Fruit fly (Drosophila melanogaster) whole organism, embryonic: ENCODE measurements around the gene Inx3.

Experiments
- Ada2b ChIP-seq: fragments of 200-800 bp; sonication (Bioruptor generic); IDR thresholded peaks from 2 replicates; pipeline ENCODE4 v1.3.6; 2022; ENCODE audit warnings: missing biosample characterization, missing genetic modification characterization
- Awh ChIP-seq: fragments of 200-800 bp; sonication (Bioruptor generic); IDR thresholded peaks from 2 replicates; pipeline ENCODE4, ENCODE4 v1.3.6; 2022; ENCODE audit warnings: missing biosample characterization, missing genetic modification characterization
- CG1024 ChIP-seq: fragments of 200-800 bp; sonication (Bioruptor generic); IDR thresholded peaks from 2 replicates; pipeline ENCODE4 v1.3.6; 2022; ENCODE audit warnings: missing biosample characterization, missing genetic modification characterization
- CG10321 ChIP-seq: fragments of 200-800 bp; sonication (Bioruptor generic); IDR thresholded peaks from 2 replicates; pipeline ENCODE4 v1.3.6; 2022; ENCODE audit warnings: missing biosample characterization, missing genetic modification characterization
- CG10565 ChIP-seq: fragments of 200-800 bp; sonication (Bioruptor generic); optimal IDR thresholded peaks from 3 replicates; lab custom pipeline; 2016; ENCODE audit warnings: missing biosample characterization, mild to moderate bottlenecking, missing genetic modification characterization
- CG13296 ChIP-seq: fragments of 200-800 bp; sonication (Bioruptor generic); optimal IDR thresholded peaks from 3 replicates; lab custom pipeline; 2018; ENCODE audit warnings: missing biosample characterization, mild to moderate bottlenecking, missing genetic modification characterization
- CG13624 ChIP-seq: fragments of 200-800 bp; sonication (Bioruptor generic); optimal IDR thresholded peaks from 2 replicates; lab custom pipeline; 2016; ENCODE audit warnings: missing biosample characterization, missing genetic modification characterization
- CG17829 ChIP-seq: fragments of 200-800 bp; optimal IDR thresholded peaks from 2 replicates; lab custom pipeline; 2019; ENCODE audit warnings: missing biosample characterization, mild to moderate bottlenecking, missing genetic modification characterization, moderate library complexity
- CG1832 ChIP-seq: fragments of 200-800 bp; sonication (Bioruptor generic); optimal IDR thresholded peaks from 2 replicates; lab custom pipeline; 2017; ENCODE audit warnings: missing biosample characterization, mild to moderate bottlenecking, missing genetic modification characterization, inconsistent platforms
- CG2199 ChIP-seq: fragments of 200-800 bp; sonication (Bioruptor generic); IDR thresholded peaks from 3 replicates; pipeline ENCODE4 v1.3.6; 2022; ENCODE audit warnings: missing biosample characterization, missing genetic modification characterization
- CG3163 ChIP-seq: fragments of 200-800 bp; sonication (Bioruptor generic); optimal IDR thresholded peaks from 3 replicates; lab custom pipeline; 2016; ENCODE audit warnings: missing biosample characterization, missing genetic modification characterization
- CG32767 ChIP-seq: fragments of 200-800 bp; sonication (Bioruptor generic); IDR thresholded peaks from 2 replicates; pipeline ENCODE4 v1.3.6; 2022; ENCODE audit warnings: missing biosample characterization, missing genetic modification characterization
- CG4617 ChIP-seq: fragments of 200-800 bp; sonication (Bioruptor generic); optimal IDR thresholded peaks from 3 replicates; lab custom pipeline; 2016; ENCODE audit warnings: missing biosample characterization, missing genetic modification characterization, borderline replicate concordance
- CG6175 ChIP-seq: fragments of 200-800 bp; sonication (Bioruptor generic); IDR thresholded peaks from 3 replicates; pipeline ENCODE4 v1.3.6; 2022; ENCODE audit warnings: missing biosample characterization, missing genetic modification characterization
- CG7357 ChIP-seq: fragments of 200-800 bp; sonication (Bioruptor generic); IDR thresholded peaks from 3 replicates; pipeline ENCODE4 v1.3.6; 2022; ENCODE audit warnings: missing biosample characterization, missing genetic modification characterization
- CG7745 ChIP-seq: fragments of 200-800 bp; sonication (Bioruptor generic); optimal IDR thresholded peaks from 2 replicates; lab custom pipeline; 2018; ENCODE audit warnings: missing biosample characterization, mild to moderate bottlenecking, missing genetic modification characterization, moderate library complexity
- CG7987 ChIP-seq: fragments of 200-800 bp; sonication (Bioruptor generic); optimal IDR thresholded peaks from 2 replicates; lab custom pipeline; 2018; ENCODE audit warnings: missing biosample characterization, mild to moderate bottlenecking, missing genetic modification characterization, moderate library complexity
- CTCF ChIP-seq: fragments of 200-800 bp; sonication (Bioruptor generic); optimal IDR thresholded peaks from 2 replicates; lab custom pipeline; 2017; ENCODE audit warnings: missing biosample characterization, mild to moderate bottlenecking, missing genetic modification characterization, moderate library complexity
- Dip2 ChIP-seq: fragments of 200-800 bp; sonication (Bioruptor generic); IDR thresholded peaks from 2 replicates; pipeline ENCODE4 v1.3.6; 2022; ENCODE audit warnings: missing biosample characterization, missing genetic modification characterization
- HLH54F ChIP-seq: fragments of 200-800 bp; sonication (Bioruptor generic); optimal IDR thresholded peaks from 3 replicates; lab custom pipeline; 2016; ENCODE audit warnings: missing biosample characterization, missing genetic modification characterization
- Hr3 ChIP-seq: fragments of 200-800 bp; sonication (Bioruptor generic); optimal IDR thresholded peaks from 3 replicates; lab custom pipeline; 2016; ENCODE audit warnings: missing biosample characterization, missing genetic modification characterization
- Med ChIP-seq: fragments of 200-800 bp; sonication (Bioruptor generic); peaks from one replicate; lab custom pipeline; 2016; ENCODE audit warnings: missing biosample characterization, missing genetic modification characterization, mild to moderate bottlenecking, inconsistent platforms, moderate library complexity
- NfI ChIP-seq: fragments of 200-800 bp; sonication (Bioruptor generic); optimal IDR thresholded peaks from 3 replicates; lab custom pipeline; 2018; ENCODE audit warnings: missing biosample characterization, mild to moderate bottlenecking, missing genetic modification characterization, moderate library complexity
- Optix ChIP-seq: fragments of 200-800 bp; sonication (Bioruptor generic); IDR thresholded peaks from 3 replicates; pipeline ENCODE4 v1.3.6; 2022; ENCODE audit warnings: missing biosample characterization, missing genetic modification characterization
- Pdp1 ChIP-seq, 2 experiments: fragments of 200-800 bp; sonication (Bioruptor generic); optimal IDR thresholded peaks; 3 replicates each; lab custom pipeline; 2016; ENCODE audit warnings: missing biosample characterization in 2 of 2, missing genetic modification characterization in 2 of 2, mild to moderate bottlenecking in 1 of 2, moderate library complexity in 1 of 2
- Ravus ChIP-seq: fragments of 200-800 bp; sonication (Bioruptor generic); IDR thresholded peaks from 2 replicates; pipeline ENCODE4 v1.3.6; 2022; ENCODE audit warnings: missing biosample characterization, missing genetic modification characterization
- Rx ChIP-seq: fragments of 200-800 bp; sonication (Bioruptor generic); IDR thresholded peaks from 2 replicates; pipeline ENCODE4 v1.3.6; 2022; ENCODE audit warnings: missing biosample characterization, missing genetic modification characterization
- Sin3A ChIP-seq: fragments of >200 bp; optimal IDR thresholded peaks from 2 replicates; lab custom pipeline; 2018
- Ssrp ChIP-seq: fragments of 200-800 bp; sonication (Bioruptor generic); optimal IDR thresholded peaks from 2 replicates; lab custom pipeline; 2018; ENCODE audit warnings: missing biosample characterization, mild to moderate bottlenecking, missing genetic modification characterization, moderate library complexity
- bbx ChIP-seq: fragments of 200-800 bp; sonication (Bioruptor generic); IDR thresholded peaks from 2 replicates; pipeline ENCODE4 v1.3.6; 2022; ENCODE audit warnings: missing biosample characterization, missing genetic modification characterization; ENCODE audit not compliant: partially characterized antibody
- btn ChIP-seq: fragments of 200-800 bp; sonication (Bioruptor generic); optimal IDR thresholded peaks from 2 replicates; lab custom pipeline; 2016; ENCODE audit warnings: missing biosample characterization, missing genetic modification characterization
- crol ChIP-seq: fragments of 200-800 bp; sonication (Bioruptor generic); IDR thresholded peaks from 2 replicates; pipeline ENCODE4 v1.3.6; 2022; ENCODE audit warnings: missing biosample characterization, missing genetic modification characterization
- dati ChIP-seq: fragments of 200-800 bp; sonication (Bioruptor generic); IDR thresholded peaks from 2 replicates; pipeline ENCODE4 v1.3.6; 2022; ENCODE audit warnings: missing biosample characterization, missing genetic modification characterization
- gce ChIP-seq: fragments of 200-800 bp; sonication (Bioruptor generic); IDR thresholded peaks from 3 replicates; pipeline ENCODE4 v1.3.6; 2022; ENCODE audit warnings: missing biosample characterization, missing genetic modification characterization
- gt ChIP-seq: fragments of 200-800 bp; sonication (Bioruptor generic); IDR thresholded peaks from 2 replicates; pipeline ENCODE4 v1.3.6; 2022; ENCODE audit warnings: missing biosample characterization, missing genetic modification characterization
- lola ChIP-seq, 3 experiments: fragments of >200 bp in 2 of 3; fragments of 200-800 bp in 1 of 3; sonication (Bioruptor generic) in 1 of 3; optimal IDR thresholded peaks; 2 replicates each; lab custom pipeline; 2017 to 2019; ENCODE audit warnings: missing biosample characterization in 3 of 3, missing genetic modification characterization in 3 of 3, mild to moderate bottlenecking in 1 of 3, moderate library complexity in 1 of 3
- nerfin-2 ChIP-seq: fragments of 200-800 bp; sonication (Bioruptor generic); IDR thresholded peaks from 2 replicates; pipeline ENCODE4 v1.3.6; 2022; ENCODE audit warnings: missing biosample characterization, missing genetic modification characterization; ENCODE audit not compliant: partially characterized antibody
- otp ChIP-seq: fragments of 200-800 bp; sonication (Bioruptor generic); IDR thresholded peaks from 3 replicates; pipeline ENCODE4, ENCODE4 v1.3.6; 2022; ENCODE audit warnings: missing biosample characterization, missing genetic modification characterization
- pnt ChIP-seq: fragments of 200-800 bp; sonication (Bioruptor generic); optimal IDR thresholded peaks from 3 replicates; lab custom pipeline; 2016; ENCODE audit warnings: missing biosample characterization, missing genetic modification characterization
- psq ChIP-seq: fragments of 200-800 bp; sonication (Bioruptor generic); optimal IDR thresholded peaks from 2 replicates; lab custom pipeline; 2017; ENCODE audit warnings: missing biosample characterization, missing genetic modification characterization
- sob ChIP-seq: fragments of 200-800 bp; sonication (Bioruptor generic); IDR thresholded peaks from 2 replicates; pipeline ENCODE4 v1.3.6; 2022; ENCODE audit warnings: missing biosample characterization, missing genetic modification characterization
- stwl ChIP-seq: fragments of 200-800 bp; sonication (Bioruptor generic); optimal IDR thresholded peaks from 3 replicates; lab custom pipeline; 2018; ENCODE audit warnings: missing biosample characterization, mild to moderate bottlenecking, missing genetic modification characterization, moderate library complexity
- trem ChIP-seq: fragments of 200-800 bp; optimal IDR thresholded peaks from 3 replicates; lab custom pipeline; 2019; ENCODE audit warnings: missing biosample characterization, mild to moderate bottlenecking, missing genetic modification characterization, moderate library complexity
- trh ChIP-seq: fragments of 200-800 bp; sonication (Bioruptor generic); optimal IDR thresholded peaks from 2 replicates; lab custom pipeline; 2016; ENCODE audit warnings: missing biosample characterization, missing genetic modification characterization
- vvl ChIP-seq: fragments of 200-800 bp; sonication (Bioruptor generic); IDR thresholded peaks from 2 replicates; pipeline ENCODE4 v1.3.6; 2022; ENCODE audit warnings: missing biosample characterization, missing genetic modification characterization
- zen2 ChIP-seq: fragments of 200-800 bp; sonication (Bioruptor generic); IDR thresholded peaks from 3 replicates; pipeline ENCODE4 v1.3.6; 2022; ENCODE audit warnings: missing biosample characterization, missing genetic modification characterization; ENCODE audit not compliant: partially characterized antibody

Inx3 gene

DNA sequence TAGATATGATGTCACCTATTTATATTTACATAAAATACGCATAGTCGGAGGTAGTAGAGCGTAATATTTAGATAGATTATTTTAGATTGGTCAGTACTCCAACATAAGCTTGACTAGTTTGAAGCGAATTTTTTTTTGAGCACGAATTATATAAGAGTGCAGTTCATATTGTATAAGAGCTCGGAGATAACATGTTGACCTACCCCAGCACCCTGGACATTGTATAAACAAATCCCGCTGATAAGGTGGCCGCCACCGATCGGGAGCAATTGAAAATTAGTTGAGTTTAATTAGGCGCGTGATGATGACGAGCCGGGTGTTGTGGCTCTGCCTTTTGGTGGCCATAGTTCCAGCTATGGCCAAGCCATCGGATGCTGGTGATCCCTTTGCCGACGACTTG lies 16.0 kb upstream of the Inx3 start, which contains the start of gene Nepl18:
Nepl18 (plus strand) TSS at position 277 of the 400 bp plus-strand sequence.
- no peak for TF ChIP-seq pnt
- no peak for TF ChIP-seq CG7357 (GFP tag; lab: Robert Waterston, UW)
- no peak for TF ChIP-seq CG17829 (tag; lab: Kevin White, UChicago)
- TF ChIP-seq Pdp1 (GFP tag; optimal IDR thresholded peaks at IDR 0.05; lab: Kevin White, UChicago): peak in 1 of 2 experiments; percentile 94
- no peak for TF ChIP-seq dati

DNA sequence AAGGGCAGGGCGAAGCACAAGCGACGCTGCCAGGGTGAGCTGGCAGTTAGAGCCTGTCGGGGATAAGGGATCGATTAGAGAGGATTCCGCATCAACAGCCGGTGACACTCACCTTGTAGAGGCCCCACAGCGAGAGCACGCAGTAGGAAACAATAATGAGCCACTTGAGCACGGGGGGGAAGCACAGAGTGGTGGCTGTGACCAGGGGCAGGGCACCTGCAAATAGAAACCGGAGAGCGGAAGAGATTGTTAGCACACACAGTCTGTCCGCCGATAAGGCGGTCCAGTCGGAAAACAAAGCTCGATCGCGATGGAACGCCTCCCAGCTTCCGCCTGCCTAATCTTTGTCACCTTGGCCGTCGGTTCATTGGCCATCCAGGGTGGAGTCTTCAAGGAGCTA lies 13.3 kb upstream of the Inx3 start, which contains the start of gene Nepl17:
Nepl17 (plus strand) TSS at position 301 of the 400 bp plus-strand sequence.
- TF ChIP-seq CG7745 (tag; lab: Kevin White, UChicago) (no peak), CG7987 (no peak), gce (GFP tag; lab: Robert Waterston, UW) (no peak), NfI (GFP tag; lab: Kevin White, UChicago) (no peak), CG1024 (no peak), otp (no peak), HLH54F (GFP tag; lab: Kevin White, UChicago) (no peak), Optix (GFP tag; lab: Robert Waterston, UW) (0 out of 3 replicates have a peak, but pooled peaks have one; percentile 5), Ada2b (GFP tag; lab: Robert Waterston, UW) (no peak), CG3163 (GFP tag; lab: Kevin White, UChicago) (no peak), CG13296 (GFP tag; lab: Kevin White, UChicago) (no peak), CG10321 (GFP tag; lab: Robert Waterston, UW) (no peak), crol (GFP tag; lab: Robert Waterston, UW) (peak; percentile 26; the same call in 1 of the 2 replicates), gt (GFP tag; lab: Robert Waterston, UW) (no peak), nerfin-2 (GFP tag; lab: Robert Waterston, UW) (no peak), trh (GFP tag; lab: Kevin White, UChicago) (no peak), Med (GFP tag; lab: Kevin White, UChicago) (peak; percentile 45)

DNA sequence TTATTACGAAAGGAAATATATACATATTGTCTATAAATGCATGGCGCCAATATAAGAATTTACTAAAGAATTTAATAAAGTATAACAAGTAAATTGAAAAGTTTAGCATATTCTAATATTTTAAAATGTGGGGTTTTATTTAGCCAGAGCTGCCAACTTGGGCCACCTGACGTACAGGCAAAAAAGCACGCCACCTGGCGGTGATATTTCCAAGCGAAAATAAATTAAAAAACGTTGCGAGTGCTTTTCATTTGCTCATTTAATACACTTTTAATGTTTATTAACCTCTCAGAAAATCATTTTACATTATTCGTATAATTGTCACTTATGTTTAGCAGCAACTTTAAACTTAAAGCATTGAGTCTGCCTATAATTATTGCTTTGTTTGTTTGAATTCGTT lies 11.1 kb upstream of the Inx3 start:
- TF ChIP-seq CG10565 (GFP tag; lab: Kevin White, UChicago) (no peak), bbx (no peak), trem (tag; lab: Kevin White, UChicago) (peak; percentile 93), Dip2 (GFP tag; lab: Robert Waterston, UW) (peak; percentile 83), stwl (tag; lab: Kevin White, UChicago) (peak; percentile 71), CG13624 (GFP tag; lab: Kevin White, UChicago) (no peak), CTCF (peak; percentile 89), Med (GFP tag; lab: Kevin White, UChicago) (peak; percentile 24), Hr3 (GFP tag; lab: Kevin White, UChicago) (no peak)

DNA sequence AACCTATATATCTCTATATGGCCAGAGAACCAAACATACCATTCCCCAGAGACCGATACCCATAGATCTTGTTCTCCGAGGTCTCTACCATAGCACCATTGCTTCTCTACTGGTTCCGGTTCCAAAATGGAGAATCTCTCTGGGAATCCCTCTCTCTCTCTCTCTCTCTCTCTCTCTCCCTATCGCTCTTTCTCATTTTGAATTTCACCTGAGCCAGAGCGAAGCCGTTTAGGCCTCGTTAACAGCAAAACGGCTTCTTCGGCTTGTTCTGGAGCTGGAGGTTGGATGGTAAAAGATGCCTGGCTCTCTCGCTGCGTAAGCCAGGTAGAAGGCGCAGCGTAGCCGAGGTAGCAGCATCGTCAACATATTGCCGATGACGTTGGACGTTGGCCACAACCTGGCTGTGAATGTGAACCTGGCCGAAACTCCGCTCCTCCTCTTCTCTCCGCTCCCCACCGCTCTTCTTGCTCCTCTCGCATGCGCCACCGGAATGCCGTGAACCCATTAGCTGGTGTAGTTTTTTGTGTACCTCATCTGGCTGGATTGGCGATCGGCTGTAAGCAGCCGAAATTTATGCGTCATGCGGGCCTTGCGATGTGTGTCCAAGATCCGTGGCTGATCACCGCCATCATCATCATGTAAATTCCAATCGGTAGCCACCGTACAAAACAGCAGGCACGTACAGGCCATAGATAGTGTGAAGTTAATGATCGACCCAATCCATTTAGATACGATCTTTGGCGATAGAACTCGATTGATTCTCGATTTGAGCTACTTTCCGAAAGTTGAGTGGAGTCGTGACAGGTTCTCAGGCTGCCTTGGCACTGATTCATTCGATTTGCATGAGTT lies 2.2 kb upstream of the Inx3 start:
- TF ChIP-seq CG6175 (GFP tag; lab: Robert Waterston, UW) (peak; percentile 73; the same call in 2 of the 3 replicates), crol (GFP tag; lab: Robert Waterston, UW) (peak; percentile 78), Sin3A (lab: Kevin White, UChicago) (no peak), Rx (GFP tag; lab: Robert Waterston, UW) (no peak), zen2 (GFP tag; lab: Robert Waterston, UW) (peak; percentile 51; the same call in 1 of the 3 replicates), Med (GFP tag; lab: Kevin White, UChicago) (peak; percentile 69), Ssrp (tag; lab: Kevin White, UChicago) (no peak), CG32767 (GFP tag; lab: Robert Waterston, UW) (peak; percentile 23; the same call in 1 of the 2 replicates), lola (GFP tag; optimal IDR thresholded peaks at IDR 0.05; lab: Kevin White, UChicago) (no peak), CG1832 (peak; percentile 46), Ravus (peak; percentile 58; the same call in 1 of the 2 replicates), CG2199 (peak; percentile 41; the same call in 1 of the 3 replicates), CG4617 (no peak), btn (GFP tag; lab: Kevin White, UChicago) (no peak), Awh (GFP tag; lab: Robert Waterston, UW) (peak; percentile 16; the same call in 1 of the 2 replicates), CG7357 (GFP tag; lab: Robert Waterston, UW) (no peak), psq (GFP tag; lab: Kevin White, UChicago) (peak; percentile 39), vvl (GFP tag; lab: Robert Waterston, UW) (peak; percentile 39; the same call in 1 of the 2 replicates), sob (GFP tag; lab: Robert Waterston, UW) (peak; percentile 61)
